Fruit fly (Drosophila melanogaster): ENCODE results near the gene Myo31DF.
A peak's percentile ranks its signal among the peaks of the same experiment; 100 is the strongest.

Myo31DF gene

dm6 chr2L:10548814-10549423 lies 42.3 kb upstream of the Myo31DF start:
- TF ChIP-seq jim (GFP tag; optimal IDR thresholded peaks at IDR 0.05), result no peak
- no peak for TF ChIP-seq CG9705 (GFP tag; optimal IDR thresholded peaks at IDR 0.05)
- TF ChIP-seq pan (optimal IDR thresholded peaks at IDR 0.05), result no peak

- no peak for TF ChIP-seq fru (GFP tag; optimal IDR thresholded peaks at IDR 0.05)
- no peak for TF ChIP-seq sage (GFP tag; optimal IDR thresholded peaks at IDR 0.05)
- TF ChIP-seq sv (GFP tag; optimal IDR thresholded peaks at IDR 0.05), result no peak
- no peak for TF ChIP-seq dl (GFP tag; optimal IDR thresholded peaks at IDR 0.05; ENCODE audit: insufficient read depth in 1 of 2, partially characterized antibody in 2 of 2)
- no peak for TF ChIP-seq Myc (optimal IDR thresholded peaks at IDR 0.05)
- TF ChIP-seq foxo (GFP tag; optimal IDR thresholded peaks at IDR 0.05), result no peak
- TF ChIP-seq GATAd (GFP tag; optimal IDR thresholded peaks at IDR 0.05), result no peak
- TF ChIP-seq jim (GFP tag; optimal IDR thresholded peaks at IDR 0.05), result no peak
- no peak for TF ChIP-seq dmrt93B (GFP tag; optimal IDR thresholded peaks at IDR 0.05)
- TF ChIP-seq Hr83 (GFP tag; optimal IDR thresholded peaks at IDR 0.05; ENCODE audit: poor library complexity, severe bottlenecking), result no peak
- no peak for TF ChIP-seq CG32264 (GFP tag; optimal IDR thresholded peaks at IDR 0.05)
- TF ChIP-seq Sp1 (GFP tag; optimal IDR thresholded peaks at IDR 0.05), result no peak
- no peak for TF ChIP-seq Dif (GFP tag; optimal IDR thresholded peaks at IDR 0.05; ENCODE audit: partially characterized antibody)
- TF ChIP-seq pan (optimal IDR thresholded peaks at IDR 0.05), result no peak
- no peak for TF ChIP-seq tai (GFP tag; optimal IDR thresholded peaks at IDR 0.05)
- TF ChIP-seq Abd-B (GFP tag; optimal IDR thresholded peaks at IDR 0.05), result no peak
- TF ChIP-seq usp (GFP tag; optimal IDR thresholded peaks at IDR 0.05), result no peak
These were observed 38.0 kb upstream of the Myo31DF start, which contains the start of gene Trim9 for dm6 chr2L:10544421-10545120. Gene Trim9, plus strand, starts transcription at chr2L:10544883.

- TF ChIP-seq GATAd (GFP tag; optimal IDR thresholded peaks at IDR 0.05) (no peak), brk (GFP tag; optimal IDR thresholded peaks at IDR 0.05) (no peak), sage (GFP tag; optimal IDR thresholded peaks at IDR 0.05) (no peak), usp (GFP tag; optimal IDR thresholded peaks at IDR 0.05) (no peak), psq (GFP tag; optimal IDR thresholded peaks at IDR 0.05) (no peak), pan (optimal IDR thresholded peaks at IDR 0.05) (no peak)
These were observed 37.4 kb upstream of the Myo31DF start for dm6 chr2L:10543992-10544391.

- TF ChIP-seq Jra (GFP tag; optimal IDR thresholded peaks at IDR 0.05) (no peak), ey (GFP tag; optimal IDR thresholded peaks at IDR 0.05) (no peak), fru (GFP tag; optimal IDR thresholded peaks at IDR 0.05) (no peak)
These were observed 36.6 kb upstream of the Myo31DF start for dm6 chr2L:10543048-10543752.

- TF ChIP-seq woc (GFP tag; optimal IDR thresholded peaks at IDR 0.05) (no peak), Jra (GFP tag; optimal IDR thresholded peaks at IDR 0.05) (no peak), fru (GFP tag; optimal IDR thresholded peaks at IDR 0.05) (no peak), HLH106 (tag; optimal IDR thresholded peaks at IDR 0.05) (no peak), rgr (GFP tag; optimal IDR thresholded peaks at IDR 0.05) (no peak), tai (GFP tag; optimal IDR thresholded peaks at IDR 0.05) (no peak), CG9705 (GFP tag; optimal IDR thresholded peaks at IDR 0.05) (no peak), Dfd (GFP tag; optimal IDR thresholded peaks at IDR 0.05) (peak; percentile 82), foxo (GFP tag; optimal IDR thresholded peaks at IDR 0.05) (no peak)
These were observed 32.8 kb upstream of the Myo31DF start for dm6 chr2L:10539360-10539759.

- TF ChIP-seq dl (GFP tag; optimal IDR thresholded peaks at IDR 0.05; ENCODE audit: insufficient read depth in 1 of 2, partially characterized antibody in 2 of 2), result no peak
These were observed 27.4 kb upstream of the Myo31DF start, which contains the start of gene CG18302 for dm6 chr2L:10534022-10534421. Gene CG18302, plus strand, starts transcription at chr2L:10534322.

All from whole organism, wandering third instar larva.